Worm (Caenorhabditis elegans): ENCODE results near the gene T15B7.14.
A peak's percentile ranks its signal among the peaks of the same experiment; 100 is the strongest.

Gene T15B7.14

DNA sequence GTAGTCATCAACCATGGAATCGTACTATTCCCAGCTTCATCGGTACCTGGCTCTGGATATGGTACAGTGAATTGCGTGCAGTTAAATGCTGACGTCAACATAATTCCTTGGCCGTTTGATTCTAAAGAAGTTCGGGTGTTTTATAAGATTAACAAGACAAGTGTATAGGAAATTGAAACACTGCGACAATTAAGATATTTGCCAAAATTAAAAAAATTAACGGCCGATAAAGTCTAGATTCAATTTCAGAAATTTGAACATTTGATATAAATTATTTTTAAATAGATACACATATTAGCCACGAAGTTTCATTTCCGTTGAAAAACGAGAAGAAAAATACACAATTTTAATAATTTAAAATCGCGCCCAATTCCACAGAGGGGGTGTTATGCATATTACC, 28.8 kb downstream of the T15B7.14 start, which contains the start of gene dmsr-12:
TSS of gene dmsr-12 (minus strand) at position 101 of the 400 bp plus-strand sequence.
- no peak for TF ChIP-seq ztf-23 (GFP tag; IDR thresholded peaks at IDR 0.05)

DNA sequence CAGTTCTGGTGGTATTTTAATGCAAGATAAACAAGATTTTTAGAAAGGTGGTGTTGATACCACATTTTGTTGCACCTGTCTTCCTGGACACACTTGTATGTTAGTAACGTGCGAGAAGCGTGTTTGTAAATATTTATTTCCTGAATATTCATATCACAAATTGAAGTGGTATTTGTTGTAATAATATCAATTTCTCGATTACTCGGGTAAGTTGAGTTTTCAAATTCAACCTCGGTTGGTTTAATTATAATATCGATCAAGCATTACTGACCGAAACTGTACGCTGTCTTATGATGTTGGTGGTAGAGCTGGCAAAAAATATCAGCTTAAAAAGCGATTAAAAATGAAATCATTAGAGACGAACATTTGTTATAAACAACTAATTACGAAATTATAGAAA, 31.1 kb downstream of the T15B7.14 start, which contains the start of gene dmsr-11:
TSS of gene dmsr-11 (minus strand) at position 101 of the 400 bp plus-strand sequence.
- TF ChIP-seq ztf-23 (GFP tag; IDR thresholded peaks at IDR 0.05) (no peak), flt-1 (GFP tag; IDR thresholded peaks at IDR 0.05) (no peak), klf-2 (GFP tag; conservative IDR thresholded peaks at IDR 0.05) (no peak)

DNA sequence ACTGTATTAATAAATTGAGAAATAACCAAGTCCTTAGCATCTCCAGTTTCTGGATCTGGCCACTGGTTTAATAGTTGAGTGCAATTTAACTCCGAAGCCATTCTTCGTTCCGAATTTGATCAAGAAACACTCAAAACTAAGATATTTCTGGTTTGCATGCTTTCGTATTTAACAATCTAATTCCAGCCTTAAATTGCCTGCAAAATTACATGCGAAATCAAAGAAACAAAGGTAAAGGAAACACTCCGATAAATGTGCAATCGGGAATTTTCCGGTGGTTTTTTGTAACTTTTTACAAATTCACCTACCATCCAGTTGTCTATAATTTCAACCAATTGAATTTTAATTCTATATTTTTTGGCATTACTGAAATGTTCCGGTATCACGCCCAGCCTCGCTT, 33.3 kb downstream of the T15B7.14 start, which contains the start of gene dmsr-10:
TSS of gene dmsr-10 (minus strand) at position 101 of the 400 bp plus-strand sequence.
- TF ChIP-seq flt-1 (GFP tag; IDR thresholded peaks at IDR 0.05) = no peak
- no peak for TF ChIP-seq ref-1 (GFP tag; conservative IDR thresholded peaks at IDR 0.05)
- TF ChIP-seq cog-1 (tag; optimal IDR thresholded peaks at IDR 0.05) = no peak
- no peak for TF ChIP-seq T22C8.4 (GFP tag; IDR thresholded peaks at IDR 0.05)
- TF ChIP-seq ztf-29 (GFP tag; IDR thresholded peaks at IDR 0.05) = no peak
- no peak for TF ChIP-seq med-1 (GFP tag; optimal IDR thresholded peaks at IDR 0.05; ENCODE audit: insufficient read depth)
- no peak for TF ChIP-seq ztf-23 (GFP tag; IDR thresholded peaks at IDR 0.05)

DNA sequence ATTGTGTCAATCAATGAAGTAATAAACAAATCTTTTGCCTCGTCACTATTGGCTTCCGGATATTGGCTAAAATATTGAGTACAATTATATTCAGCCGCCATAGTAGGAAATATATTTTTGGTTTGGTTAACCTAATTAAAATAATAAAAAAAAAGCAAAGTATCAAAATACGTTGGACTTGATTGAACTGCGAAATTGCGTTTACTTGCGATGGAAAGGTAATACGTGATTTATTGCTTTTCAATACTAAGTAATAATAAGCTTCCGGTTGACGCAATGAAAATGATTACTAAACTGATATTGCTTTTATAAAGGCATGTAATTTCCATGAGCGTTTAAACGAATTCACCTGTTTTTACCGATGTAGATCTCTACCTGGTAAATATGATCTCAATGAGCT, 35.6 kb downstream of the T15B7.14 start, which contains the start of gene dmsr-9:
TSS of gene dmsr-9 (minus strand) at position 101 of the 400 bp plus-strand sequence.
- TF ChIP-seq klf-2 (GFP tag; conservative IDR thresholded peaks at IDR 0.05) = no peak
- TF ChIP-seq ztf-23 (GFP tag; IDR thresholded peaks at IDR 0.05) = no peak
- no peak for TF ChIP-seq ref-1 (GFP tag; conservative IDR thresholded peaks at IDR 0.05)
- TF ChIP-seq flt-1 (GFP tag; IDR thresholded peaks at IDR 0.05) = no peak
- TF ChIP-seq cog-1 (tag; optimal IDR thresholded peaks at IDR 0.05) = no peak
- no peak for TF ChIP-seq T22C8.4 (GFP tag; IDR thresholded peaks at IDR 0.05)
- no peak for TF ChIP-seq ztf-29 (GFP tag; IDR thresholded peaks at IDR 0.05)
- TF ChIP-seq med-1 (GFP tag; optimal IDR thresholded peaks at IDR 0.05; ENCODE audit: insufficient read depth) = no peak

DNA sequence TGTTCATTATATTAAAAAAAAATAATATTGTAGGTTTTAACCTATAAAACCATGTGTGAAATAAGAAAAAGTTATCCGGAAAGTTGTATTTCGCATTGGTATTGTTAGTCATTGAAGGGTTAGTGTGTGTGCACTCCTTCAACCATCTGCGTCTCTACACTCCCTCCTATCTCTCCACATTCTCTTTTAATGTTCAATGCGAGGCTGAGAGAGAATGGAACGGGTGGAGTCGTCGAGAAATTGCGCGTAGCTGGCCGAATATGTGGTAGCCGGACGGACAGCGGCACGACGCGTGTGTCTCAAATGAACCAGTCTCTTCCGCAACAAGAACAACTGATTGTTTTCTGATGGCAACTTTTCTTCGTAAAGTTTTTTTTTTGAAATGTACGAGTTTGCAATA, 38.2 kb downstream of the T15B7.14 start:
- no peak for TF ChIP-seq flt-1 (GFP tag; IDR thresholded peaks at IDR 0.05)
- no peak for TF ChIP-seq tab-1 (GFP tag; IDR thresholded peaks at IDR 0.05)
- TF ChIP-seq T22C8.4 (GFP tag; IDR thresholded peaks at IDR 0.05) = no peak
- TF ChIP-seq med-1 (GFP tag; optimal IDR thresholded peaks at IDR 0.05; ENCODE audit: insufficient read depth) = no peak
- peak; percentile 65 for TF ChIP-seq cog-1 (tag; optimal IDR thresholded peaks at IDR 0.05)
- no peak for TF ChIP-seq ztf-23 (GFP tag; IDR thresholded peaks at IDR 0.05)
- TF ChIP-seq klf-2 (GFP tag; conservative IDR thresholded peaks at IDR 0.05) = no peak
- TF ChIP-seq ztf-29 (GFP tag; IDR thresholded peaks at IDR 0.05) = no peak

DNA sequence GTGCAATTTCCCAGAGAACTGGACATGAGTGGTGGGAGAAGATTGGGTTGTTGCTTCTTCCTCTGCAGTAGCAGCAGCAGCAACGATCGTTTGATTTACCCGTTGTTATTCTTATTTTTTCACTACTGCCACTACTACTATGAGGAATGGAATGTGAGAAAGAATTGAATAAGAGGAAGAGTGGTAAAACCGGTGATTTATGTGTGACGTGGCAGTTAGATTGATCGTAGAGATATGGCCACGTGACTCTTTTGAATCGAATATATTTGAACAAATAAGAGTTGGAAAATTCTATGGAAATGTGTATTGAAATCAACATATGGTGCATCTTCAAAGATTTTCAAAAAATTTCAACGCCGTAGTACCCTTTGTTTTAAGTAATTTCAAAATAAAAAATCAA, 38.9 kb downstream of the T15B7.14 start:
- TF ChIP-seq ztf-29 (GFP tag; IDR thresholded peaks at IDR 0.05) (no peak), med-1 (GFP tag; optimal IDR thresholded peaks at IDR 0.05; ENCODE audit: insufficient read depth) (no peak), flt-1 (GFP tag; IDR thresholded peaks at IDR 0.05) (no peak), ztf-23 (GFP tag; IDR thresholded peaks at IDR 0.05) (no peak), T22C8.4 (GFP tag; IDR thresholded peaks at IDR 0.05) (no peak), tab-1 (GFP tag; IDR thresholded peaks at IDR 0.05) (no peak), cog-1 (tag; optimal IDR thresholded peaks at IDR 0.05) (no peak), klf-2 (GFP tag; conservative IDR thresholded peaks at IDR 0.05) (no peak), ref-1 (GFP tag; conservative IDR thresholded peaks at IDR 0.05) (no peak)

DNA sequence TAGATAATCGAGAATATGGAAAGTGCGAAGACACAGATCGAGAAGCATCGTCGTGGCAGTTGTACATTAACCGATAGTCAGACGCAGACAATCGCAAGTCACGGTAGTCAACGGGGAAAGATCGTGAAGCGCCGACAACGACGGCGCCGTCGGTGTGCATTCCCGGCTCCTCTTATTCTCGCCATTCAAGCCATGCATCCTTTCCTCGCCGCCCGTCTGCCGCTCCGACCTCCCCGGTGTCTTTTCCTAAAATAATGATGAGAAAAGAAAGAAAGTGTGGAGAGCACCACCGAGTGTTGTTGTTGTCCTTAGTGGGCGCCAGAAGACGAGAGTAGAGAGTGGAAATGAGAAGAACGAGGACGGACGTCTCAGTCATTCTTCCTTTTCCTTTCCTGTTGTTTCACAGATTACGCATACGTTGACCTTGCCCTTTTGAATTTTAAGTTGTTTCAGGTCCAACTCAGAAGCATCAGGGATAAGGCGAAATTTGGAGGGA, 41.4 kb downstream of the T15B7.14 start, which contains the start of gene ZC404.1:
TSS of gene ZC404.1 (plus strand) at position 446 of the 496 bp plus-strand sequence.
- TF ChIP-seq flt-1 (GFP tag; IDR thresholded peaks at IDR 0.05) (no peak), ref-1 (GFP tag; conservative IDR thresholded peaks at IDR 0.05) (no peak), ztf-29 (GFP tag; IDR thresholded peaks at IDR 0.05) (no peak), cog-1 (tag; optimal IDR thresholded peaks at IDR 0.05) (no peak), klf-2 (GFP tag; conservative IDR thresholded peaks at IDR 0.05) (no peak), med-1 (GFP tag; optimal IDR thresholded peaks at IDR 0.05; ENCODE audit: insufficient read depth) (no peak), tab-1 (GFP tag; IDR thresholded peaks at IDR 0.05) (no peak), ztf-23 (GFP tag; IDR thresholded peaks at IDR 0.05) (no peak), T22C8.4 (GFP tag; IDR thresholded peaks at IDR 0.05) (no peak)

DNA sequence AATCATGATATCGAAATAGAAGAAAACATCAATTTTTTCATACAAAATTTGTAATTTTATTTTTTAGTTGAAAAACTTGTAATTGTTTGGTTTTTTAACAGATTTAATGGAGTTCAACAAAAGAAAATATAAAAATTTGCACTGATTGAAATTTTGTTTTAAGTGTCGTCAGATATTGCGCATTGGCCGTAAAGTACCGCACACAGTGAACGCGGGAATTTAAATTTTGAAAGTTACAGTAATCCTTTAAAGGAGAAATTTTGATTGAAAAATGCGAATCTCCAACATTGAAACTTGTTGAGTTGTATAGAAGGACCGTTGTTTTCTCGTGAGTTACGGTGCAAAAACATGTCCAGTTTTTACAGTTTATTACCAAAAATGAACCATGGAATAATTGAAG, 42.2 kb downstream of the T15B7.14 start:
- TF ChIP-seq ztf-29 (GFP tag; IDR thresholded peaks at IDR 0.05) (no peak), tab-1 (GFP tag; IDR thresholded peaks at IDR 0.05) (no peak), T22C8.4 (GFP tag; IDR thresholded peaks at IDR 0.05) (no peak), klf-2 (GFP tag; conservative IDR thresholded peaks at IDR 0.05) (no peak), flt-1 (GFP tag; IDR thresholded peaks at IDR 0.05) (no peak), med-1 (GFP tag; optimal IDR thresholded peaks at IDR 0.05; ENCODE audit: insufficient read depth) (no peak), ztf-23 (GFP tag; IDR thresholded peaks at IDR 0.05) (no peak)

DNA sequence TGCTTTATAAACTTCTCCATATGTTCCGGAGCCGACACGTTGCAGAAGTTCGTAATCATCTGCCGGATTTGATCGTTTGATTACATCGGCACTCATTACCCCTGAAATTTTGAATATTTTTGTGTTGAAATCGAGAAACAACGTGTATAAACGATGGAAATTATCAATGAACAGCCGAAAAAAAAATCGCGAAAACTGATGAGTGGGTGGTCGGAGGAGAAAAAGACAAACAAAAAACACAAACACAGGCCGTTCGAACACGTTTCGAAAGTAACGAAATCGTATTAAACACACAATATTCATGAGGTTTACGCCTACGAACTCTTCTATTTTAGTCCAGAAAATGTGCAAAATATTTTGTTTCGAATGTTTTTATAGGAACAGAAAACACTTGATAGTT, 42.6 kb downstream of the T15B7.14 start, which contains the start of gene gck-2:
TSS of gene gck-2 (minus strand) at position 101 of the 400 bp plus-strand sequence.
- TF ChIP-seq klf-2 (GFP tag; conservative IDR thresholded peaks at IDR 0.05) = no peak
- no peak for TF ChIP-seq tab-1 (GFP tag; IDR thresholded peaks at IDR 0.05)
- no peak for TF ChIP-seq flt-1 (GFP tag; IDR thresholded peaks at IDR 0.05)
- no peak for TF ChIP-seq med-1 (GFP tag; optimal IDR thresholded peaks at IDR 0.05; ENCODE audit: insufficient read depth)
- no peak for TF ChIP-seq ref-1 (GFP tag; conservative IDR thresholded peaks at IDR 0.05)
- TF ChIP-seq ztf-29 (GFP tag; IDR thresholded peaks at IDR 0.05) = no peak
- no peak for TF ChIP-seq T22C8.4 (GFP tag; IDR thresholded peaks at IDR 0.05)
- TF ChIP-seq ztf-23 (GFP tag; IDR thresholded peaks at IDR 0.05) = no peak
- no peak for TF ChIP-seq cog-1 (tag; optimal IDR thresholded peaks at IDR 0.05)

DNA sequence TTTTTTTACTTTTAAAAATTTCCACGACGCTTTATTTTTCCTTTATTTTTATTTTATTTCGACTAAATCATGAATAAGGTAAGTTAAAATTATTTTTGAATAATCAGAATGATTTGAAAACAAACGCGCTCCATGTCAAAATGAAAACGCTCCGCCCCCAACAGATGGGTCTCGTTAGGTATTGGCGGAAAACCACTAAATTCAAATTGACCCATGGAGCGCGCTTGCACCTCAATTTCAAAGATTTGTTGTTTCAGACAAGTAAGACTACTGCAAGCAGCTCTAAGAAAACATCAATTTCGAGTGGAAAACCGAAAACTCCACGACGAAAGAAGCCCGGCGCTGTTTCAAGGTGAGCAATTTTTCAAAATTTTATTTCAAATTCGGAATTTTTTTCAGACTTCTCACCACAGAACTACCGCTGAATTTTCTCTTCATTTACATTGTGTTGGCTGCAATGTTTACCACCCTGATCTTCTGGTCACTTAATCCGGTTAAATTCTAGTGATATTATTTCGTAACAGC, 47.2 kb downstream of the T15B7.14 start, which contains the start of gene ZC404.2:
TSS of gene ZC404.2 (plus strand) at position 47 of the 525 bp plus-strand sequence.
- TF ChIP-seq ztf-23 (GFP tag; IDR thresholded peaks at IDR 0.05) (no peak), med-1 (GFP tag; optimal IDR thresholded peaks at IDR 0.05; ENCODE audit: insufficient read depth) (no peak), ref-1 (GFP tag; conservative IDR thresholded peaks at IDR 0.05) (no peak), klf-2 (GFP tag; conservative IDR thresholded peaks at IDR 0.05) (no peak), tab-1 (GFP tag; IDR thresholded peaks at IDR 0.05) (no peak), flt-1 (GFP tag; IDR thresholded peaks at IDR 0.05) (no peak), T22C8.4 (GFP tag; IDR thresholded peaks at IDR 0.05) (no peak), cog-1 (tag; optimal IDR thresholded peaks at IDR 0.05) (no peak), ztf-29 (GFP tag; IDR thresholded peaks at IDR 0.05) (no peak)

All from whole organism, midembryonic.